Fruit fly (Drosophila melanogaster) whole organism, embryonic: Measurements from ENCODE around the gene CG8326.
A peak's percentile ranks its signal among the peaks of the same experiment; 100 is the strongest.

Experiments used
- B-H2 ChIP-seq: fragments of 200-800 bp; sonication (Bioruptor generic); optimal IDR thresholded peaks from 2 replicates; lab custom pipeline; 2018; ENCODE audit warnings: missing biosample characterization, mild to moderate bottlenecking, missing genetic modification characterization
- CG10274 ChIP-seq: fragments of 200-800 bp; sonication (Bioruptor generic); optimal IDR thresholded peaks from 3 replicates; lab custom pipeline; 2017; ENCODE audit warnings: missing biosample characterization, mild to moderate bottlenecking, missing genetic modification characterization
- CG10979 ChIP-seq: fragments of 200-800 bp; sonication (Bioruptor generic); optimal IDR thresholded peaks from 2 replicates; lab custom pipeline; 2018; ENCODE audit warnings: missing biosample characterization, mild to moderate bottlenecking, missing genetic modification characterization, moderate library complexity
- CG11696 ChIP-seq: fragments of 200-800 bp; sonication (Bioruptor generic); IDR thresholded peaks from 2 replicates; pipeline ENCODE4 v1.3.6; 2022; ENCODE audit warnings: missing biosample characterization, missing genetic modification characterization
- CG11723 ChIP-seq: fragments of 200-800 bp; sonication (Bioruptor generic); optimal IDR thresholded peaks from 2 replicates; lab custom pipeline; 2017; ENCODE audit warnings: missing biosample characterization, mild to moderate bottlenecking, missing genetic modification characterization
- CG1529 ChIP-seq: fragments of 200-800 bp; sonication (Bioruptor generic); optimal IDR thresholded peaks from 3 replicates; lab custom pipeline; 2018; ENCODE audit warnings: missing biosample characterization, missing genetic modification characterization
- CG15479 ChIP-seq: fragments of 200-800 bp; sonication (Bioruptor generic); optimal IDR thresholded peaks from 3 replicates; lab custom pipeline; 2019; ENCODE audit warnings: missing biosample characterization, mild to moderate bottlenecking, missing genetic modification characterization, moderate library complexity
- CG17568 ChIP-seq: fragments of 200-800 bp; sonication (Bioruptor generic); optimal IDR thresholded peaks from 2 replicates; lab custom pipeline; 2018; ENCODE audit warnings: missing biosample characterization, mild to moderate bottlenecking, missing genetic modification characterization, moderate library complexity
- CG18011 ChIP-seq: fragments of 200-800 bp; sonication (Bioruptor generic); optimal IDR thresholded peaks from 2 replicates; lab custom pipeline; 2017; ENCODE audit warnings: missing biosample characterization, missing genetic modification characterization, mild to moderate bottlenecking, moderate library complexity, missing genotype
- CG18599 ChIP-seq: fragments of 200-800 bp; sonication (Bioruptor generic); optimal IDR thresholded peaks from 3 replicates; lab custom pipeline; 2017; ENCODE audit warnings: missing biosample characterization, missing genetic modification characterization, mild to moderate bottlenecking, moderate library complexity, missing genetic modification reagents
- CG18764 ChIP-seq: fragments of 200-800 bp; sonication (Bioruptor generic); optimal IDR thresholded peaks from 3 replicates; lab custom pipeline; 2016; ENCODE audit warnings: missing biosample characterization, missing genetic modification characterization
- CG2129 ChIP-seq: fragments of 200-800 bp; sonication (Bioruptor generic); IDR thresholded peaks from 2 replicates; pipeline ENCODE4 v1.3.6; 2022; ENCODE audit warnings: missing biosample characterization, missing genetic modification characterization; ENCODE audit not compliant: partially characterized antibody
- CG3726 ChIP-seq: fragments of 200-800 bp; sonication (Bioruptor generic); IDR thresholded peaks from 3 replicates; pipeline ENCODE4, ENCODE4 v1.3.6; 2022; ENCODE audit warnings: missing biosample characterization, missing genetic modification characterization
- CG6791 ChIP-seq: fragments of 200-800 bp; sonication (Bioruptor generic); IDR thresholded peaks from 3 replicates; pipeline ENCODE4 v1.3.6; 2022; ENCODE audit warnings: missing biosample characterization, missing genetic modification characterization; ENCODE audit not compliant: partially characterized antibody
- CG7271 ChIP-seq: fragments of 200-800 bp; sonication (Bioruptor generic); optimal IDR thresholded peaks from 2 replicates; lab custom pipeline; 2018; ENCODE audit warnings: missing biosample characterization, mild to moderate bottlenecking, missing genetic modification characterization, moderate library complexity
- CG7357 ChIP-seq: fragments of 200-800 bp; sonication (Bioruptor generic); IDR thresholded peaks from 3 replicates; pipeline ENCODE4 v1.3.6; 2022; ENCODE audit warnings: missing biosample characterization, missing genetic modification characterization
- CG9215 ChIP-seq: fragments of 200-800 bp; sonication (Bioruptor generic); IDR thresholded peaks from 2 replicates; pipeline ENCODE4 v1.3.6; 2022; ENCODE audit warnings: missing biosample characterization, missing genetic modification characterization
- Doc3 ChIP-seq: fragments of 200-800 bp; sonication (Bioruptor generic); IDR thresholded peaks from 3 replicates; pipeline ENCODE4 v1.3.6; 2022; ENCODE audit warnings: missing biosample characterization, missing genetic modification characterization; ENCODE audit not compliant: partially characterized antibody
- GATAe ChIP-seq: fragments of 200-800 bp; sonication (Bioruptor generic); conservative IDR thresholded peaks from 2 replicates; pipeline ENCODE4 v1.3.6; 2022; ENCODE audit warnings: missing biosample characterization, missing genetic modification characterization
- Gug ChIP-seq: fragments of 200-800 bp; sonication (Bioruptor generic); IDR thresholded peaks from 4 replicates; pipeline ENCODE4 v1.3.6; 2022; ENCODE audit warnings: missing biosample characterization, missing genetic modification characterization
- H2.0 ChIP-seq: fragments of 200-800 bp; sonication (Bioruptor generic); IDR thresholded peaks from 2 replicates; pipeline ENCODE4 v1.3.6; 2022; ENCODE audit warnings: missing biosample characterization, missing genetic modification characterization
- HLHmδ ChIP-seq: fragments of 200-800 bp; sonication (Bioruptor generic); optimal IDR thresholded peaks from 2 replicates; lab custom pipeline; 2018; ENCODE audit warnings: missing biosample characterization, mild to moderate bottlenecking, missing genetic modification characterization, moderate library complexity
- Lpt ChIP-seq: fragments of >200 bp; optimal IDR thresholded peaks from 2 replicates; lab custom pipeline; 2018; ENCODE audit warnings: missing biosample characterization, missing genetic modification characterization
- Med ChIP-seq: fragments of 200-800 bp; sonication (Bioruptor generic); peaks from one replicate; lab custom pipeline; 2016; ENCODE audit warnings: missing biosample characterization, missing genetic modification characterization, mild to moderate bottlenecking, inconsistent platforms, moderate library complexity
- Nf-YB ChIP-seq: fragments of 200-800 bp; sonication (Bioruptor generic); optimal IDR thresholded peaks from 3 replicates; lab custom pipeline; 2019; ENCODE audit warnings: missing biosample characterization, mild to moderate bottlenecking, missing genetic modification characterization, moderate library complexity
- Oli ChIP-seq: fragments of 200-800 bp; sonication (Bioruptor generic); optimal IDR thresholded peaks from 2 replicates; lab custom pipeline; 2018; ENCODE audit warnings: missing biosample characterization, mild to moderate bottlenecking, missing genetic modification characterization, moderate library complexity
- Taf1 ChIP-seq: fragments of 200-800 bp; sonication (Bioruptor generic); IDR thresholded peaks from 2 replicates; pipeline ENCODE4 v1.3.6; 2022; ENCODE audit warnings: missing biosample characterization, missing genetic modification characterization
- Xrp1 ChIP-seq: fragments of 200-800 bp; sonication (Bioruptor generic); IDR thresholded peaks from 2 replicates; pipeline ENCODE4 v1.3.6; 2022; ENCODE audit warnings: missing biosample characterization, missing genetic modification characterization
- bcd ChIP-seq: fragments of 200-800 bp; sonication (Bioruptor generic); optimal IDR thresholded peaks from 2 replicates; lab custom pipeline; 2017; ENCODE audit warnings: missing biosample characterization, mild to moderate bottlenecking, missing genetic modification characterization
- btn ChIP-seq: fragments of 200-800 bp; sonication (Bioruptor generic); optimal IDR thresholded peaks from 2 replicates; lab custom pipeline; 2016; ENCODE audit warnings: missing biosample characterization, missing genetic modification characterization
- crp ChIP-seq, 2 experiments: fragments of 200-800 bp; sonication (Bioruptor generic); optimal IDR thresholded peaks; 2 replicates in 1 of 2; 3 replicates in 1 of 2; lab custom pipeline; 2017; ENCODE audit warnings: missing biosample characterization in 2 of 2, missing genetic modification characterization in 2 of 2, mild to moderate bottlenecking in 1 of 2, moderate library complexity in 1 of 2
- da ChIP-seq: fragments of 200-800 bp; sonication (Bioruptor generic); optimal IDR thresholded peaks from 2 replicates; lab custom pipeline; 2016; ENCODE audit warnings: missing biosample characterization, missing genetic modification characterization
- gsb-n ChIP-seq: fragments of 200-800 bp; sonication (Bioruptor generic); optimal IDR thresholded peaks from 3 replicates; lab custom pipeline; 2018; ENCODE audit warnings: missing biosample characterization, mild to moderate bottlenecking, missing genetic modification characterization
- ham ChIP-seq: fragments of 200-800 bp; sonication (Bioruptor generic); IDR thresholded peaks from 2 replicates; pipeline ENCODE4 v1.3.6; 2022; ENCODE audit warnings: missing biosample characterization, missing genetic modification characterization
- jumu ChIP-seq: fragments of 200-800 bp; sonication (Bioruptor generic); optimal IDR thresholded peaks from 3 replicates; lab custom pipeline; 2016; ENCODE audit warnings: missing biosample characterization, missing genetic modification characterization
- kay ChIP-seq: fragments of 200-800 bp; sonication (Bioruptor generic); optimal IDR thresholded peaks from 2 replicates; lab custom pipeline; 2016; ENCODE audit warnings: missing biosample characterization, missing genetic modification characterization
- lbe ChIP-seq: fragments of 200-800 bp; sonication (Bioruptor generic); optimal IDR thresholded peaks from 2 replicates; lab custom pipeline; 2016; ENCODE audit warnings: missing biosample characterization, mild to moderate bottlenecking, missing genetic modification characterization
- maf-S ChIP-seq: fragments of 200-800 bp; sonication (Bioruptor generic); optimal IDR thresholded peaks from 2 replicates; lab custom pipeline; 2016; ENCODE audit warnings: missing biosample characterization, missing genetic modification characterization
- nerfin-1 ChIP-seq: fragments of 200-800 bp; sonication (Bioruptor generic); optimal IDR thresholded peaks from 3 replicates; lab custom pipeline; 2019; ENCODE audit warnings: missing biosample characterization, mild to moderate bottlenecking, missing genetic modification characterization, moderate library complexity
- odd ChIP-seq: fragments of 200-800 bp; sonication (Bioruptor generic); optimal IDR thresholded peaks from 2 replicates; lab custom pipeline; 2017; ENCODE audit warnings: missing biosample characterization, mild to moderate bottlenecking, missing genetic modification characterization
- onecut ChIP-seq: fragments of 200-800 bp; sonication (Bioruptor generic); IDR thresholded peaks from 2 replicates; pipeline ENCODE4 v1.3.6; 2022; ENCODE audit warnings: missing biosample characterization, missing genetic modification characterization
- run ChIP-seq: fragments of 200-800 bp; sonication (Bioruptor generic); optimal IDR thresholded peaks from 3 replicates; lab custom pipeline; 2018; ENCODE audit warnings: missing biosample characterization, mild to moderate bottlenecking, missing genetic modification characterization
- sens ChIP-seq: fragments of 200-800 bp; sonication (Bioruptor generic); peaks from one replicate; lab custom pipeline; 2016; ENCODE audit warnings: missing biosample characterization, missing genetic modification characterization
- sob ChIP-seq: fragments of 200-800 bp; sonication (Bioruptor generic); IDR thresholded peaks from 2 replicates; pipeline ENCODE4 v1.3.6; 2022; ENCODE audit warnings: missing biosample characterization, missing genetic modification characterization
- sr ChIP-seq: fragments of 200-800 bp; sonication (Bioruptor generic); IDR thresholded peaks from 3 replicates; pipeline ENCODE4 v1.3.6; 2022; ENCODE audit warnings: missing biosample characterization, missing genetic modification characterization
- tap ChIP-seq: fragments of 200-800 bp; optimal IDR thresholded peaks from 3 replicates; lab custom pipeline; 2019; ENCODE audit warnings: missing biosample characterization, mild to moderate bottlenecking, missing genetic modification characterization, moderate library complexity
- twi ChIP-seq: fragments of 200-800 bp; optimal IDR thresholded peaks from 2 replicates; lab custom pipeline; 2019; ENCODE audit warnings: missing biosample characterization, mild to moderate bottlenecking, missing genetic modification characterization, moderate library complexity
- vfl ChIP-seq: fragments of 200-800 bp; sonication (Bioruptor generic); optimal IDR thresholded peaks from 2 replicates; lab custom pipeline; 2016; ENCODE audit warnings: missing biosample characterization, missing genetic modification characterization

The CG8326 gene

dm6 chrX:17599330-17599729 is 30.0 kb downstream of the CG8326 start, which contains the start of gene X11L (continued):
- TF ChIP-seq Nf-YB (GFP tag; lab: Kevin White, UChicago) (no peak), B-H2 (peak; percentile 35), CG2129 (peak; percentile 53), H2.0 (GFP tag; lab: Robert Waterston, UW) (peak; percentile 67)

dm6 chrX:17597622-17598021 is 31.7 kb downstream of the CG8326 start:
- TF ChIP-seq Taf1 (no peak), bcd (GFP tag; lab: Kevin White, UChicago) (no peak), Oli (no peak), Med (GFP tag; lab: Kevin White, UChicago) (peak; percentile 42)

DNA sequence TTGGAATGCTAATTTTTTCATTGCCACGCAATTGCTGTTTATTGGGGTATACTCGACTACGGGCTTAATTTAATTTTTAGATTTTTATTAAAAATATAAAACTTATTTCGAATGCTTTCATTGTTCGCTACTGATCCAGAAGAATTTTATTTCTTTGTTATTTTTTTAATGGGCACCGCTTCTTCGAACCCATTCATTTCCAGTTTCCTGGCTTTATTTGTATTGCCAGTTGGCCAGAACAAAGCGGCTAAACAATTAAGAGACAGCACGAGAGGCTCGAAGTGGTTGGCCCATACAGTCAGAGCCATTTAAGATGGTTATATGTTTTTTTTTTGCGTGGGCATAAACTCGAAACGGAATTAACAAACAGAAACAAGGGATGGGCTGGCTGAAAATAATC is 33.5 kb downstream of the CG8326 start:
- peak; percentile 5 for TF ChIP-seq twi (tag; lab: Kevin White, UChicago)
- TF ChIP-seq tap (tag; lab: Kevin White, UChicago): peak; percentile 59
- no peak for TF ChIP-seq ham (GFP tag; lab: Robert Waterston, UW)
- TF ChIP-seq vfl (GFP tag; lab: Kevin White, UChicago): peak; percentile 55
- no peak for TF ChIP-seq CG17568 (GFP tag; lab: Kevin White, UChicago)
- TF ChIP-seq CG15479 (GFP tag; lab: Kevin White, UChicago): no peak
- peak; percentile 68 for TF ChIP-seq CG9215
- peak; percentile 57; the same call in 2 of the 3 replicates for TF ChIP-seq CG7357
- TF ChIP-seq sens: peak; percentile 86
- no peak for TF ChIP-seq CG7271 (tag; lab: Kevin White, UChicago)
- TF ChIP-seq crp (GFP tag; optimal IDR thresholded peaks at IDR 0.05; lab: Kevin White, UChicago): no peak
- peak; percentile 35 for TF ChIP-seq jumu
- TF ChIP-seq CG11696 (GFP tag; lab: Robert Waterston, UW): peak; percentile 49; the same call in 1 of the 2 replicates
- peak; percentile 44 for TF ChIP-seq gsb-n
- TF ChIP-seq CG10979 (tag; lab: Kevin White, UChicago): peak; percentile 65
- TF ChIP-seq CG18764 (GFP tag; lab: Kevin White, UChicago): peak; percentile 62
- peak; percentile 75; the same call in 2 of the 3 replicates for TF ChIP-seq CG3726 (GFP tag; lab: Robert Waterston, UW)
- TF ChIP-seq odd (GFP tag; lab: Kevin White, UChicago): peak; percentile 41
- TF ChIP-seq sob (GFP tag; lab: Robert Waterston, UW): peak; percentile 88
- TF ChIP-seq HLHmδ (GFP tag; lab: Kevin White, UChicago): no peak
- peak; percentile 89 for TF ChIP-seq lbe (GFP tag; lab: Kevin White, UChicago)
- TF ChIP-seq CG18599 (GFP tag; lab: Kevin White, UChicago): peak; percentile 86
- peak; percentile 86 for TF ChIP-seq Xrp1 (GFP tag; lab: Robert Waterston, UW)
- TF ChIP-seq B-H2: no peak
- TF ChIP-seq GATAe (GFP tag; lab: Robert Waterston, UW): no peak; the same call in 1 of the 2 replicates
- TF ChIP-seq run: peak; percentile 19
- peak; percentile 29 for TF ChIP-seq onecut
- TF ChIP-seq nerfin-1 (tag; lab: Kevin White, UChicago): no peak
- TF ChIP-seq maf-S (GFP tag; lab: Kevin White, UChicago): peak; percentile 18
- no peak for TF ChIP-seq CG11723 (GFP tag; lab: Kevin White, UChicago)
- TF ChIP-seq da: no peak
- no peak for TF ChIP-seq Lpt (GFP tag; lab: Kevin White, UChicago)
- TF ChIP-seq CG10274: peak; percentile 56
- TF ChIP-seq sr (GFP tag; lab: Robert Waterston, UW): no peak
- peak; percentile 42 for TF ChIP-seq CG18011 (GFP tag; lab: Kevin White, UChicago)
- TF ChIP-seq CG1529 (GFP tag; lab: Kevin White, UChicago): peak; percentile 25
- no peak for TF ChIP-seq btn (GFP tag; lab: Kevin White, UChicago)
- no peak for TF ChIP-seq CG6791
- TF ChIP-seq Gug: peak; percentile 73; the same call in 3 of the 4 replicates
- TF ChIP-seq kay (GFP tag; lab: Kevin White, UChicago): no peak
- TF ChIP-seq Doc3 (GFP tag; lab: Robert Waterston, UW): no peak
